Fruit fly (Drosophila melanogaster): Measurements from ENCODE around the gene ppk18.

ppk18 gene

DNA sequence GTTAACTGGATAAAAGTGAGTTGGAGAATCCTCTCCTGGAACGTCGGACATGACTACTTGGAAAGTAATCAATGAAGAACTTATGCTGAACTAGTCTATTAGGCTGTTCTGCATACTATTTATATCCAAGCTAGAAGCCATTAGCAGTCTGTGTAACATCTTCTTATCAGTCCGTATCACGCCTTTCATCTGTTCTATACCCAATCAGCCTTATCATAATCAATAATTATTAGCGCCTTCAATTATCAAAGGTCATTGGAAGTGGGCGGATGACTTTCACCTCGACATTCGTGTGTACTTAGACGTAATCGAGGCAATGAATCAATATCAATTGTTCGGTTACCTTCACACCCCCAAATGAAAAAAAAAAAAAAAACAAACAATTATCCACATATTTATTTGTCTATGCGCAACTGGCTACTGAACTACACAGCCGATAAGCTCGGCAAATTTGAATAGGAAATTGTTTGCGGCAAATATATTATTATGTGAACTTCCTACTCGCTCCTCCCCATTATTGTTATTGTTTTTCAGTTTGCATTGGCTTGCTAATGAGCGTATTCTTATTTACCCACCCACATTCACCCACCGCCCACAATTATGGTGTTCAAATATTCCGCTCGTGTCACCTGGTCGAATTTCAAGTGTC is 4.3 kb upstream of the ppk18 start, which contains the start of the genes ppk11 and ppk16 (continued):
- TF ChIP-seq sens (GFP tag) (peak; percentile 86), CG2678 (tag; optimal IDR thresholded peaks at IDR 0.05) (peak; percentile 60), CG11560 (tag; IDR thresholded peaks at IDR 0.05) (no peak), CG5245 (GFP tag; optimal IDR thresholded peaks at IDR 0.05) (peak; percentile 24), CTCF (GFP tag; optimal IDR thresholded peaks at IDR 0.05) (no peak), mld (GFP tag; IDR thresholded peaks at IDR 0.05; ENCODE audit: partially characterized antibody) (no peak), Abd-B (GFP tag; optimal IDR thresholded peaks at IDR 0.05) (no peak), fd96Cb (tag; optimal IDR thresholded peaks at IDR 0.05) (peak; percentile 15), CG8478 (optimal IDR thresholded peaks at IDR 0.05) (no peak), CG12071 (GFP tag; optimal IDR thresholded peaks at IDR 0.05) (peak; percentile 31), Side (GFP tag; optimal IDR thresholded peaks at IDR 0.05) (peak; percentile 3), phol (tag; optimal IDR thresholded peaks at IDR 0.05) (no peak), lmd (GFP tag; IDR thresholded peaks at IDR 0.05) (no peak), CG15601 (tag; optimal IDR thresholded peaks at IDR 0.05) (no peak), Lim3 (GFP tag; IDR thresholded peaks at IDR 0.05) (no peak), Tbp (GFP tag; optimal IDR thresholded peaks at IDR 0.05) (no peak), usp (GFP tag; optimal IDR thresholded peaks at IDR 0.05) (no peak), HLH54F (GFP tag; optimal IDR thresholded peaks at IDR 0.05) (no peak), CG10209 (GFP tag; optimal IDR thresholded peaks at IDR 0.05) (peak; percentile 53), CG33213 (GFP tag; optimal IDR thresholded peaks at IDR 0.05) (peak; percentile 21), ERR (GFP tag; optimal IDR thresholded peaks at IDR 0.05) (no peak), gcm2 (GFP tag; optimal IDR thresholded peaks at IDR 0.05) (no peak), CG9797 (GFP tag; optimal IDR thresholded peaks at IDR 0.05) (no peak), seq (GFP tag; IDR thresholded peaks at IDR 0.05) (peak; percentile 24; the same call in 1 of the 2 replicates), az2 (GFP tag; optimal IDR thresholded peaks at IDR 0.05) (no peak), Scr (GFP tag; IDR thresholded peaks at IDR 0.05; ENCODE audit: partially characterized antibody) (no peak), CG1647 (GFP tag; optimal IDR thresholded peaks at IDR 0.05) (no peak), CG14014 (GFP tag; IDR thresholded peaks at IDR 0.05) (peak; percentile 22; the same call in 1 of the 2 replicates), bsh (GFP tag; optimal IDR thresholded peaks at IDR 0.05) (peak in 1 of 2 experiments; percentile 52), tll (GFP tag; optimal IDR thresholded peaks at IDR 0.05) (no peak), CG11456 (GFP tag; IDR thresholded peaks at IDR 0.05) (no peak), sd (tag; optimal IDR thresholded peaks at IDR 0.05) (no peak), maf-S (GFP tag; optimal IDR thresholded peaks at IDR 0.05) (peak; percentile 2), CG7987 (GFP tag; optimal IDR thresholded peaks at IDR 0.05) (peak; percentile 41), hbn (GFP tag; IDR thresholded peaks at IDR 0.05; ENCODE audit: partially characterized antibody) (no peak), NC2β (GFP tag; optimal IDR thresholded peaks at IDR 0.05) (peak; percentile 13), CG9727 (GFP tag; optimal IDR thresholded peaks at IDR 0.05) (peak; percentile 49), fd64A (GFP tag; optimal IDR thresholded peaks at IDR 0.05) (no peak), Trl (optimal IDR thresholded peaks at IDR 0.05) (no peak), Trl (GFP tag; optimal IDR thresholded peaks at IDR 0.05) (peak; percentile 12), peb (GFP tag; IDR thresholded peaks at IDR 0.05) (no peak), CG4854 (GFP tag; optimal IDR thresholded peaks at IDR 0.05) (no peak), crol (GFP tag; IDR thresholded peaks at IDR 0.05) (no peak), CG10565 (GFP tag; optimal IDR thresholded peaks at IDR 0.05) (no peak), fu2 (GFP tag; optimal IDR thresholded peaks at IDR 0.05) (no peak), zfh1 (GFP tag; IDR thresholded peaks at IDR 0.05) (0 out of 3 replicates have a peak, but pooled peaks have one; percentile 25), CG7357 (GFP tag; IDR thresholded peaks at IDR 0.05) (no peak), Dip2 (GFP tag; IDR thresholded peaks at IDR 0.05) (no peak), CG11398 (GFP tag; optimal IDR thresholded peaks at IDR 0.05) (peak; percentile 54), CG1832 (GFP tag; optimal IDR thresholded peaks at IDR 0.05) (no peak), org-1 (GFP tag; optimal IDR thresholded peaks at IDR 0.05) (peak; percentile 23), Xrp1 (GFP tag; IDR thresholded peaks at IDR 0.05) (peak; percentile 77)
